Worm (Caenorhabditis elegans): ENCODE measurements around the gene F52G3.7.

- no peak for TF ChIP-seq sem-4 (tag; optimal IDR thresholded peaks at IDR 0.05)
- TF ChIP-seq C34F6.9 (tag; optimal IDR thresholded peaks at IDR 0.05), result no peak
- TF ChIP-seq elt-3 (tag; optimal IDR thresholded peaks at IDR 0.05), result no peak
- no peak for TF ChIP-seq nhr-129 (tag; optimal IDR thresholded peaks at IDR 0.05)
- no peak for TF ChIP-seq unc-39 (tag; optimal IDR thresholded peaks at IDR 0.05)
- peak; percentile 87 for TF ChIP-seq snpc-4 (tag; optimal IDR thresholded peaks at IDR 0.05)
- no peak for TF ChIP-seq nhr-12 (tag; optimal IDR thresholded peaks at IDR 0.05)
- TF ChIP-seq nhr-77 (tag; optimal IDR thresholded peaks at IDR 0.05), result no peak
- no peak for TF ChIP-seq nhr-11 (tag; optimal IDR thresholded peaks at IDR 0.05)
- no peak for TF ChIP-seq nhr-25 (tag; optimal IDR thresholded peaks at IDR 0.05)
- no peak for TF ChIP-seq lin-13 (GFP tag; optimal IDR thresholded peaks at IDR 0.05)
- TF ChIP-seq nhr-23 (tag; optimal IDR thresholded peaks at IDR 0.05), result no peak
Measured at ce11 chrX:16925343-16925742, 38.4 kb upstream of the F52G3.7 start.

All from whole organism, L2 larva.